Fruit fly (Drosophila melanogaster) whole organism, prepupa: ENCODE data around the gene Cdc50.

ENCODE experiments used
- CG11762 ChIP-seq: fragments of 200-800 bp; sonication (Bioruptor generic); optimal IDR thresholded peaks from 3 replicates; lab custom pipeline; 2016; ENCODE audit warnings: missing biosample characterization, missing genetic modification characterization; ENCODE audit not compliant: insufficient read depth
- CG34406 ChIP-seq: fragments of 200-800 bp; sonication (Bioruptor generic); optimal IDR thresholded peaks from 3 replicates; lab custom pipeline; 2016; ENCODE audit warnings: missing biosample characterization, missing genetic modification characterization
- CG4318 ChIP-seq: fragments of 200-800 bp; sonication (Bioruptor generic); optimal IDR thresholded peaks from 3 replicates; lab custom pipeline; 2017; ENCODE audit warnings: missing biosample characterization, mild to moderate bottlenecking, missing genetic modification characterization
- CG6792 ChIP-seq: fragments of 200-800 bp; sonication (Bioruptor generic); optimal IDR thresholded peaks from 3 replicates; lab custom pipeline; 2016; ENCODE audit warnings: missing biosample characterization, missing genetic modification characterization
- CG8319 ChIP-seq: fragments of 200-800 bp; sonication (Bioruptor generic); optimal IDR thresholded peaks from 3 replicates; lab custom pipeline; 2016; ENCODE audit warnings: missing biosample characterization, missing genetic modification characterization
- Eip78C ChIP-seq: fragments of 200-800 bp; sonication (Bioruptor generic); peaks from one replicate; lab custom pipeline; 2016; ENCODE audit warnings: missing biosample characterization, missing genetic modification characterization
- Eip93F ChIP-seq: fragments of 200-800 bp; sonication (Bioruptor generic); optimal IDR thresholded peaks from 2 replicates; lab custom pipeline; 2016; ENCODE audit warnings: missing biosample characterization, mild to moderate bottlenecking, missing genetic modification characterization
- Hr4 ChIP-seq: fragments of 200-800 bp; sonication (Bioruptor generic); optimal IDR thresholded peaks from 3 replicates; lab custom pipeline; 2016; ENCODE audit warnings: missing biosample characterization, missing genetic modification characterization
- OdsH ChIP-seq: fragments of 200-800 bp; sonication (Bioruptor generic); optimal IDR thresholded peaks from 3 replicates; lab custom pipeline; 2016; ENCODE audit warnings: missing biosample characterization, missing genetic modification characterization
- Smox ChIP-seq: fragments of 200-800 bp; sonication (Bioruptor generic); optimal IDR thresholded peaks from 3 replicates; lab custom pipeline; 2016; ENCODE audit warnings: missing biosample characterization, missing genetic modification characterization
- acj6 ChIP-seq: fragments of 200-800 bp; sonication (Bioruptor generic); optimal IDR thresholded peaks from 3 replicates; lab custom pipeline; 2016; ENCODE audit warnings: missing biosample characterization, missing genetic modification characterization
- dac ChIP-seq: fragments of 200-800 bp; sonication (Bioruptor generic); optimal IDR thresholded peaks from 2 replicates; lab custom pipeline; 2017; ENCODE audit warnings: missing biosample characterization, mild to moderate bottlenecking, missing genetic modification characterization
- salr ChIP-seq, 2 experiments: fragments of 200-800 bp; sonication (Bioruptor generic); optimal IDR thresholded peaks; 3 replicates each; lab custom pipeline; 2016 to 2018; ENCODE audit warnings: missing biosample characterization in 2 of 2, missing genetic modification characterization in 2 of 2, mild to moderate bottlenecking in 1 of 2

Cdc50 gene

dm6 chrX:16391397-16391796 is 49.7 kb downstream of the Cdc50 start, which contains the start of the genes TH1 and mei-41 (continued):
- TF ChIP-seq Smox (no peak), OdsH (GFP tag; lab: Kevin White, UChicago) (no peak), salr (GFP tag; optimal IDR thresholded peaks at IDR 0.05; lab: Kevin White, UChicago) (peak in 1 of 2 experiments; percentile 65), CG34406 (GFP tag; lab: Kevin White, UChicago) (peak; percentile 75), CG4318 (GFP tag; lab: Kevin White, UChicago) (peak; percentile 74), Eip78C (no peak), CG11762 (GFP tag; lab: Kevin White, UChicago) (peak; percentile 16), Hr4 (GFP tag; lab: Kevin White, UChicago) (no peak), CG8319 (GFP tag; lab: Kevin White, UChicago) (no peak), acj6 (GFP tag; lab: Kevin White, UChicago) (peak; percentile 80), CG6792 (GFP tag; lab: Kevin White, UChicago) (no peak), Eip93F (peak; percentile 49), dac (GFP tag; lab: Kevin White, UChicago) (peak; percentile 71)
